Worm (Caenorhabditis elegans) whole organism, mixed stage, embryonic: Measurements from ENCODE around the gene usip-1.

Experiments used
- elt-1 ChIP-seq: sonication (generic microtip); optimal IDR thresholded peaks from 2 replicates; lab custom pipeline; 2017; ENCODE audit warnings: missing genetic modification characterization, mild to moderate bottlenecking, missing compliant biosample characterization, antibody characterized with exemption, moderate library complexity, borderline replicate concordance; ENCODE audit not compliant: insufficient read depth
- mep-1 ChIP-seq: fragments of 150-350 bp; optimal IDR thresholded peaks from 2 replicates; lab custom pipeline; 2017; ENCODE audit warnings: missing biosample characterization, missing genetic modification reagents, missing genetic modification characterization, inconsistent platforms
- nhr-2 ChIP-seq: fragments of 150-350 bp; optimal IDR thresholded peaks from 2 replicates; lab custom pipeline; 2014; ENCODE audit warnings: missing biosample characterization, missing genetic modification characterization
- nhr-76 ChIP-seq: sonication (generic microtip); optimal IDR thresholded peaks from 2 replicates; lab custom pipeline; 2017; ENCODE audit warnings: missing biosample characterization, missing genetic modification characterization
- unc-39 ChIP-seq: fragments of 150-350 bp; optimal IDR thresholded peaks from 2 replicates; lab custom pipeline; 2014; ENCODE audit warnings: missing biosample characterization, missing genetic modification characterization

ce11 chrV:12159975-12160374, 24.0 kb downstream of the usip-1 start:
- no peak for TF ChIP-seq nhr-76 (tag; lab: Kevin White, UChicago)
- TF ChIP-seq nhr-2: no peak
- no peak for TF ChIP-seq unc-39 (tag; lab: Kevin White, UChicago)
- TF ChIP-seq elt-1 (tag; lab: Kevin White, UChicago): no peak
- TF ChIP-seq mep-1: no peak
